Fruit fly (Drosophila melanogaster) whole organism, pupa: Measurements from ENCODE around the gene Inx5.

Experiments
- CG15710 ChIP-seq: fragments of 200-800 bp; sonication (Bioruptor generic); optimal IDR thresholded peaks from 2 replicates; lab custom pipeline; 2018; ENCODE audit warnings: missing biosample characterization, mild to moderate bottlenecking, missing genetic modification characterization, moderate library complexity
- CG8159 ChIP-seq: fragments of 200-800 bp; sonication (Bioruptor generic); optimal IDR thresholded peaks from 3 replicates; lab custom pipeline; 2018; ENCODE audit warnings: missing biosample characterization, mild to moderate bottlenecking, missing genetic modification characterization, moderate library complexity
- CG8301 ChIP-seq: fragments of 200-800 bp; sonication (Bioruptor generic); optimal IDR thresholded peaks from 2 replicates; lab custom pipeline; 2018; ENCODE audit warnings: missing biosample characterization, mild to moderate bottlenecking, missing genetic modification characterization
- CG9948 ChIP-seq: fragments of 200-800 bp; sonication (Bioruptor generic); optimal IDR thresholded peaks from 2 replicates; lab custom pipeline; 2018; ENCODE audit warnings: missing biosample characterization, mild to moderate bottlenecking, missing genetic modification characterization, moderate library complexity
- EcR ChIP-seq: fragments of 200-800 bp; sonication (Bioruptor generic); optimal IDR thresholded peaks from 3 replicates; lab custom pipeline; 2019; ENCODE audit warnings: missing biosample characterization, missing genetic modification characterization, mild to moderate bottlenecking, moderate library complexity, missing genetic modification reagents
- Pif1A ChIP-seq: fragments of 200-800 bp; sonication (Bioruptor generic); optimal IDR thresholded peaks from 3 replicates; lab custom pipeline; 2016; ENCODE audit warnings: missing biosample characterization, missing genetic modification characterization
- Snoo ChIP-seq: fragments of 200-800 bp; sonication (Bioruptor generic); optimal IDR thresholded peaks from 3 replicates; lab custom pipeline; 2017; ENCODE audit warnings: missing biosample characterization, mild to moderate bottlenecking, missing genetic modification characterization, inconsistent platforms

DNA sequence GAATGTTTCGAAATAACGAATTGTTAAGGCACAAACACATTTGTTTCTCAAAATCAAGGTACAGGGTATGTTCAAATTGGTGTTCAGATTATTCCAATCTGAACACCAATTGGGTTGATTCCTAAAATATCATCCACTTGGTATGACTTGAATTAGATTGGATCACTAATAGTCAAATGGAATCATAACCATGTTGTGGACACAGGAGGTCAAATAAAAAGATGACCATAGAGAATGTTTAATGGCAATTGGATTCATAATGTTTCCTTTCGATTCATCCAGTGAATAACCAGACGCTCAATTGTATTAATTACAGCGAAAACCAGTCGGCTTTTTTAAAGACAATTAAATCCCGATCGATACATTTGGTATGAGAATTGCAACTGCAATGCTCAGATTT, 20.4 kb upstream of the Inx5 start:
- TF ChIP-seq CG15710 (tag; lab: Kevin White, UChicago) (no peak), EcR (GFP tag; lab: Kevin White, UChicago) (no peak), Pif1A (GFP tag; lab: Kevin White, UChicago) (no peak), CG8159 (tag; lab: Kevin White, UChicago) (no peak), CG8301 (tag; lab: Kevin White, UChicago) (no peak), Snoo (no peak), CG9948 (tag; lab: Kevin White, UChicago) (no peak)
